Worm (Caenorhabditis elegans) whole organism, young adult: ENCODE data around the gene T22D1.18.

Source experiments
- B0019.2 ChIP-seq: fragments of 200-800 bp; sonication (Bioruptor generic); conservative IDR thresholded peaks from 2 replicates; pipeline ENCODE4 v1.3.6; 2022; ENCODE audit warnings: missing genetic modification reagents, missing genetic modification characterization, missing compliant biosample characterization
- C17E4.6 ChIP-seq: fragments of 200-800 bp; sonication (Bioruptor generic); IDR thresholded peaks from 2 replicates; pipeline ENCODE4 v1.3.6; 2022; ENCODE audit warnings: missing genetic modification reagents, missing genetic modification characterization, missing compliant biosample characterization
- D2030.7 ChIP-seq: fragments of 200-800 bp; sonication (Bioruptor generic); IDR thresholded peaks from 2 replicates; pipeline ENCODE4 v1.3.6; 2022; ENCODE audit warnings: missing genetic modification reagents, missing genetic modification characterization, missing compliant biosample characterization
- F10E7.11 ChIP-seq: sonication (generic microtip); optimal IDR thresholded peaks from 2 replicates; lab custom pipeline; 2017; ENCODE audit warnings: mild to moderate bottlenecking, missing genetic modification characterization, moderate library complexity, missing compliant biosample characterization
- F23B12.7 ChIP-seq: sonication (generic microtip); optimal IDR thresholded peaks from 2 replicates; lab custom pipeline; 2017; ENCODE audit warnings: missing genetic modification characterization, mild to moderate bottlenecking, missing compliant biosample characterization, antibody characterized with exemption, moderate library complexity; ENCODE audit not compliant: insufficient read depth
- F52B5.7 ChIP-seq: sonication (generic microtip); optimal IDR thresholded peaks from 2 replicates; lab custom pipeline; 2016; ENCODE audit warnings: mild to moderate bottlenecking, missing genetic modification characterization, missing compliant biosample characterization
- T07F8.4 ChIP-seq: sonication (generic microtip); optimal IDR thresholded peaks from 2 replicates; lab custom pipeline; 2016; ENCODE audit warnings: mild to moderate bottlenecking, missing genetic modification characterization, moderate library complexity, missing compliant biosample characterization
- Y53F4B.3 ChIP-seq: fragments of 200-800 bp; sonication (Bioruptor generic); IDR thresholded peaks from 2 replicates; pipeline ENCODE4 v1.3.6; 2022; ENCODE audit warnings: missing genetic modification reagents, missing genetic modification characterization, missing compliant biosample characterization
- Y53G8AR.9 ChIP-seq: fragments of 200-800 bp; sonication (Bioruptor generic); conservative IDR thresholded peaks from 2 replicates; pipeline ENCODE4 v1.3.6; 2022; ENCODE audit warnings: missing genetic modification reagents, missing genetic modification characterization, missing compliant biosample characterization
- Y67H2A.10 ChIP-seq: fragments of 200-800 bp; sonication (Bioruptor generic); conservative IDR thresholded peaks from 2 replicates; pipeline ENCODE4 v1.3.6; 2022; ENCODE audit warnings: missing genetic modification reagents, missing genetic modification characterization, missing compliant biosample characterization
- ama-1 ChIP-seq, 3 experiments: fragments of 150-350 bp in 1 of 3; sonication (generic microtip) in 2 of 3; optimal IDR thresholded peaks; 2 replicates each; lab custom pipeline; 2014 to 2018; ENCODE audit warnings: missing biosample characterization in 2 of 3, missing genetic modification characterization in 2 of 3, missing genetic modification reagents in 2 of 3
- atf-7 ChIP-seq: sonication (generic microtip); optimal IDR thresholded peaks from 2 replicates; lab custom pipeline; 2017; ENCODE audit warnings: mild to moderate bottlenecking, missing genetic modification characterization, missing compliant biosample characterization
- bed-1 ChIP-seq: fragments of 200-800 bp; sonication (Bioruptor generic); IDR thresholded peaks from 2 replicates; pipeline ENCODE4 v1.3.6; 2022; ENCODE audit warnings: missing genetic modification reagents, missing genetic modification characterization, missing compliant biosample characterization
- ceh-100 ChIP-seq: fragments of 200-800 bp; sonication (Bioruptor generic); IDR thresholded peaks from 2 replicates; pipeline ENCODE4 v1.3.6; 2022; ENCODE audit warnings: missing genetic modification reagents, missing genetic modification characterization, missing compliant biosample characterization
- ceh-27 ChIP-seq: fragments of 200-800 bp; sonication (Bioruptor generic); optimal IDR thresholded peaks from 2 replicates; lab custom pipeline; 2018; ENCODE audit warnings: mild to moderate bottlenecking, missing genetic modification characterization, moderate library complexity, missing compliant biosample characterization
- die-1 ChIP-seq: sonication (generic microtip); optimal IDR thresholded peaks from 2 replicates; lab custom pipeline; 2016; ENCODE audit warnings: missing genotype, mild to moderate bottlenecking, missing genetic modification characterization, missing compliant biosample characterization
- dox-1 ChIP-seq: fragments of 200-800 bp; sonication (Bioruptor generic); IDR thresholded peaks from 2 replicates; pipeline ENCODE4 v1.3.6; 2022; ENCODE audit warnings: missing genetic modification reagents, missing genetic modification characterization, missing compliant biosample characterization
- dpff-1 ChIP-seq: sonication (generic microtip); optimal IDR thresholded peaks from 2 replicates; lab custom pipeline; 2017; ENCODE audit warnings: mild to moderate bottlenecking, missing genetic modification characterization, missing compliant biosample characterization
- efl-1 ChIP-seq: fragments of 150-350 bp; optimal IDR thresholded peaks from 2 replicates; lab custom pipeline; 2014; ENCODE audit warnings: missing biosample characterization, missing genetic modification reagents, missing genetic modification characterization
- ets-4 ChIP-seq: fragments of 200-800 bp; sonication (Bioruptor generic); optimal IDR thresholded peaks from 2 replicates; lab custom pipeline; 2018; ENCODE audit warnings: mild to moderate bottlenecking, missing genetic modification characterization, missing compliant biosample characterization
- gei-17 ChIP-seq: fragments of 200-800 bp; sonication (Bioruptor generic); optimal IDR thresholded peaks from 2 replicates; lab custom pipeline; 2018; ENCODE audit warnings: mild to moderate bottlenecking, missing genetic modification characterization, missing compliant biosample characterization
- hlh-12 ChIP-seq: sonication (generic microtip); optimal IDR thresholded peaks from 2 replicates; lab custom pipeline; 2016; ENCODE audit warnings: missing genetic modification characterization, missing compliant biosample characterization
- hlh-26 ChIP-seq: fragments of 200-800 bp; sonication (Bioruptor generic); conservative IDR thresholded peaks from 2 replicates; pipeline ENCODE4 v1.3.6; 2022; ENCODE audit warnings: missing genetic modification reagents, missing genetic modification characterization, missing compliant biosample characterization
- hrde-1 ChIP-seq: sonication (generic microtip); optimal IDR thresholded peaks from 2 replicates; lab custom pipeline; 2016; ENCODE audit warnings: missing genetic modification characterization, mild to moderate bottlenecking, missing compliant biosample characterization, moderate library complexity, missing genotype, missing genetic modification reagents, borderline replicate concordance
- let-607 ChIP-seq, 2 experiments: fragments of 200-800 bp in 1 of 2; sonication (Bioruptor generic) in 1 of 2; sonication (generic microtip) in 1 of 2; optimal IDR thresholded peaks; 2 replicates each; lab custom pipeline; 2016 to 2018; ENCODE audit warnings: mild to moderate bottlenecking in 2 of 2, missing compliant biosample characterization in 2 of 2, missing genetic modification characterization in 2 of 2, moderate library complexity in 2 of 2, missing genotype in 1 of 2
- lin-26 ChIP-seq: fragments of 200-800 bp; sonication (Bioruptor generic); IDR thresholded peaks from 2 replicates; pipeline ENCODE4 v1.3.6; 2022; ENCODE audit warnings: missing genetic modification reagents, missing genetic modification characterization, missing compliant biosample characterization
- madf-10 ChIP-seq: sonication (generic microtip); optimal IDR thresholded peaks from 2 replicates; lab custom pipeline; 2016; ENCODE audit warnings: mild to moderate bottlenecking, missing genetic modification characterization, missing compliant biosample characterization
- madf-3 ChIP-seq: fragments of 200-800 bp; sonication (Bioruptor generic); IDR thresholded peaks from 2 replicates; pipeline ENCODE4 v1.3.6; 2022; ENCODE audit warnings: missing genetic modification reagents, missing genetic modification characterization, missing compliant biosample characterization
- mcd-1 ChIP-seq: fragments of 200-800 bp; sonication (Bioruptor generic); IDR thresholded peaks from 2 replicates; pipeline ENCODE4 v1.3.6; 2022; ENCODE audit warnings: missing genetic modification reagents, missing genetic modification characterization, missing compliant biosample characterization
- mxl-1 ChIP-seq: sonication (generic microtip); optimal IDR thresholded peaks from 2 replicates; lab custom pipeline; 2016; ENCODE audit warnings: missing genetic modification characterization, missing compliant biosample characterization
- nhr-179 ChIP-seq: sonication (generic microtip); optimal IDR thresholded peaks from 2 replicates; lab custom pipeline; 2016; ENCODE audit warnings: mild to moderate bottlenecking, missing genetic modification characterization, missing compliant biosample characterization
- nhr-27 ChIP-seq: fragments of 200-800 bp; sonication (Bioruptor generic); optimal IDR thresholded peaks from 2 replicates; lab custom pipeline; 2018; ENCODE audit warnings: mild to moderate bottlenecking, missing genetic modification characterization, moderate library complexity, missing compliant biosample characterization
- rcor-1 ChIP-seq: fragments of 200-800 bp; sonication (Bioruptor generic); IDR thresholded peaks from 2 replicates; pipeline ENCODE4 v1.3.6; 2022; ENCODE audit warnings: missing genetic modification reagents, missing genetic modification characterization, missing compliant biosample characterization
- repo-1 ChIP-seq: sonication (generic microtip); optimal IDR thresholded peaks from 2 replicates; lab custom pipeline; 2017; ENCODE audit warnings: mild to moderate bottlenecking, missing genetic modification characterization, missing compliant biosample characterization
- rpc-1 ChIP-seq, 2 experiments: fragments of 150-350 bp in 1 of 2; sonication (generic microtip) in 1 of 2; optimal IDR thresholded peaks; 2 replicates each; lab custom pipeline; 2014 to 2018; ENCODE audit warnings: missing biosample characterization in 1 of 2, missing genetic modification characterization in 1 of 2, missing genetic modification reagents in 1 of 2, missing genotype in 1 of 2
- sdz-38 ChIP-seq: sonication (generic microtip); optimal IDR thresholded peaks from 2 replicates; lab custom pipeline; 2016; ENCODE audit warnings: missing genotype, missing genetic modification characterization, missing compliant biosample characterization
- snpc-4 ChIP-seq, 5 experiments: fragments of 150-350 bp in 1 of 5; sonication (generic microtip) in 4 of 5; optimal IDR thresholded peaks; 2 replicates each; lab custom pipeline; 2014 to 2018; ENCODE audit warnings: missing genetic modification characterization in 5 of 5, missing biosample characterization in 3 of 5, antibody characterized with exemption in 2 of 5, mild to moderate bottlenecking in 2 of 5, missing compliant biosample characterization in 2 of 5, missing genotype in 2 of 5, moderate library complexity in 2 of 5, missing genetic modification reagents in 1 of 5
- somi-1 ChIP-seq: fragments of 200-800 bp; sonication (Bioruptor generic); optimal IDR thresholded peaks from 2 replicates; lab custom pipeline; 2018; ENCODE audit warnings: mild to moderate bottlenecking, missing genetic modification characterization, missing compliant biosample characterization
- sptf-2 ChIP-seq: fragments of 200-800 bp; sonication (Bioruptor generic); optimal IDR thresholded peaks from 2 replicates; lab custom pipeline; 2018; ENCODE audit warnings: mild to moderate bottlenecking, missing genetic modification characterization, missing compliant biosample characterization
- tbp1 ChIP-seq: fragments of 200-800 bp; sonication (Bioruptor generic); optimal IDR thresholded peaks from 2 replicates; lab custom pipeline; 2018; ENCODE audit warnings: mild to moderate bottlenecking, missing genetic modification characterization, missing compliant biosample characterization
- tbx-9 ChIP-seq: sonication (generic microtip); optimal IDR thresholded peaks from 2 replicates; lab custom pipeline; 2016; ENCODE audit warnings: borderline replicate concordance, missing genetic modification characterization, inconsistent platforms, missing compliant biosample characterization
- unc-62 ChIP-seq: fragments of 150-350 bp; optimal IDR thresholded peaks from 2 replicates; lab custom pipeline; 2014; ENCODE audit warnings: missing biosample characterization, missing genetic modification reagents, missing genetic modification characterization
- zim-3 ChIP-seq: sonication (generic microtip); optimal IDR thresholded peaks from 2 replicates; lab custom pipeline; 2017; ENCODE audit warnings: mild to moderate bottlenecking, missing genetic modification characterization, moderate library complexity, missing compliant biosample characterization
- ztf-22 ChIP-seq: fragments of 200-800 bp; sonication (Bioruptor generic); optimal IDR thresholded peaks from 2 replicates; lab custom pipeline; 2018; ENCODE audit warnings: mild to moderate bottlenecking, missing genetic modification characterization, moderate library complexity, missing compliant biosample characterization
- ztf-26 ChIP-seq: sonication (generic microtip); optimal IDR thresholded peaks from 2 replicates; lab custom pipeline; 2017; ENCODE audit warnings: missing genetic modification characterization, missing compliant biosample characterization
- ztf-28 ChIP-seq: fragments of 200-800 bp; sonication (Bioruptor generic); IDR thresholded peaks from 2 replicates; pipeline ENCODE4 v1.3.6; 2022; ENCODE audit warnings: missing genetic modification reagents, missing genetic modification characterization, missing compliant biosample characterization
- ztf-3 ChIP-seq: fragments of 200-800 bp; sonication (Bioruptor generic); optimal IDR thresholded peaks from 2 replicates; lab custom pipeline; 2018; ENCODE audit warnings: mild to moderate bottlenecking, missing genetic modification characterization, missing compliant biosample characterization

T22D1.18 gene

ce11 chrIV:6905428-6905827, 14.5 kb downstream of the T22D1.18 start (continued):
- TF ChIP-seq efl-1: no peak
- TF ChIP-seq hlh-26 (GFP tag; lab: Robert Waterston, UW): no peak
- TF ChIP-seq D2030.7 (GFP tag; lab: Robert Waterston, UW): peak; percentile 46
- TF ChIP-seq hrde-1 (tag; lab: Kevin White, UChicago): peak; percentile 71
- no peak for TF ChIP-seq hlh-12 (tag; lab: Kevin White, UChicago)
- no peak for TF ChIP-seq madf-10 (tag; lab: Kevin White, UChicago)
- no peak for TF ChIP-seq atf-7 (tag; lab: Kevin White, UChicago)
- no peak; the same call in 1 of the 2 replicates for TF ChIP-seq dox-1 (GFP tag; lab: Robert Waterston, UW)
- TF ChIP-seq Y53G8AR.9: 0 out of 2 replicates have a peak, but pooled peaks have one; percentile 62
- TF ChIP-seq T07F8.4 (tag; lab: Kevin White, UChicago): no peak
- no peak for TF ChIP-seq somi-1 (GFP tag; lab: Kevin White, UChicago)
- TF ChIP-seq snpc-4 (GFP tag; optimal IDR thresholded peaks at IDR 0.05; lab: Kevin White, UChicago): no peak
- peak in 1 of 4 experiments; percentile 59 for TF ChIP-seq snpc-4 (tag; optimal IDR thresholded peaks at IDR 0.05; lab: Kevin White, UChicago)
- 0 out of 2 replicates have a peak, but pooled peaks have one; percentile 33 for TF ChIP-seq C17E4.6 (GFP tag; lab: Robert Waterston, UW)
- TF ChIP-seq F52B5.7 (tag; lab: Kevin White, UChicago): no peak
- TF ChIP-seq gei-17 (GFP tag; lab: Kevin White, UChicago): no peak
- TF ChIP-seq ztf-28: no peak
- TF ChIP-seq ztf-26 (tag; lab: Kevin White, UChicago): no peak
- no peak for TF ChIP-seq tbx-9
- TF ChIP-seq mcd-1 (GFP tag; lab: Robert Waterston, UW): no peak
- no peak for TF ChIP-seq nhr-27
- peak; percentile 43; the same call in 1 of the 2 replicates for TF ChIP-seq B0019.2 (GFP tag; lab: Robert Waterston, UW)
- TF ChIP-seq ama-1 (optimal IDR thresholded peaks at IDR 0.05; lab: Kevin White, UChicago): no peak
- peak in 1 of 2 experiments; percentile 81 for TF ChIP-seq ama-1 (GFP tag; optimal IDR thresholded peaks at IDR 0.05; lab: Kevin White, UChicago)
- TF ChIP-seq dpff-1: no peak
- TF ChIP-seq Y53F4B.3 (GFP tag; lab: Robert Waterston, UW): 0 out of 2 replicates have a peak, but pooled peaks have one; percentile 39
- no peak for TF ChIP-seq ztf-3 (GFP tag; lab: Kevin White, UChicago)
- no peak for TF ChIP-seq unc-62 (GFP tag; lab: Kevin White, UChicago)
- no peak for TF ChIP-seq die-1
- TF ChIP-seq sptf-2: no peak
- no peak for TF ChIP-seq sdz-38 (tag; lab: Kevin White, UChicago)
- TF ChIP-seq madf-3 (GFP tag; lab: Robert Waterston, UW): no peak
- TF ChIP-seq bed-1 (GFP tag; lab: Robert Waterston, UW): no peak
- TF ChIP-seq ets-4: no peak
- TF ChIP-seq F23B12.7: no peak
- TF ChIP-seq ztf-22 (GFP tag; lab: Kevin White, UChicago): no peak
- no peak for TF ChIP-seq zim-3 (tag; lab: Kevin White, UChicago)
- peak; percentile 8 for TF ChIP-seq repo-1 (tag; lab: Kevin White, UChicago)
- TF ChIP-seq let-607 (tag; optimal IDR thresholded peaks at IDR 0.05; lab: Kevin White, UChicago): no peak
- TF ChIP-seq mxl-1 (tag; lab: Kevin White, UChicago): no peak
- TF ChIP-seq rcor-1 (GFP tag; lab: Robert Waterston, UW): peak; percentile 49
- TF ChIP-seq tbp1 (GFP tag; lab: Kevin White, UChicago): peak; percentile 13
- no peak for TF ChIP-seq ceh-100 (GFP tag; lab: Robert Waterston, UW)
- TF ChIP-seq lin-26 (GFP tag; lab: Robert Waterston, UW): 0 out of 2 replicates have a peak, but pooled peaks have one; percentile 47
- TF ChIP-seq rpc-1 (optimal IDR thresholded peaks at IDR 0.05; lab: Kevin White, UChicago): no peak
- TF ChIP-seq rpc-1 (tag; optimal IDR thresholded peaks at IDR 0.05; lab: Kevin White, UChicago): no peak
- TF ChIP-seq ceh-27 (GFP tag; lab: Kevin White, UChicago): no peak
- TF ChIP-seq nhr-179: no peak
- no peak for TF ChIP-seq F10E7.11 (tag; lab: Kevin White, UChicago)
- no peak for TF ChIP-seq Y67H2A.10 (GFP tag; lab: Robert Waterston, UW)
